Fruit fly (Drosophila melanogaster): Measurements from ENCODE around the gene Mtr4.

Gene Mtr4

DNA sequence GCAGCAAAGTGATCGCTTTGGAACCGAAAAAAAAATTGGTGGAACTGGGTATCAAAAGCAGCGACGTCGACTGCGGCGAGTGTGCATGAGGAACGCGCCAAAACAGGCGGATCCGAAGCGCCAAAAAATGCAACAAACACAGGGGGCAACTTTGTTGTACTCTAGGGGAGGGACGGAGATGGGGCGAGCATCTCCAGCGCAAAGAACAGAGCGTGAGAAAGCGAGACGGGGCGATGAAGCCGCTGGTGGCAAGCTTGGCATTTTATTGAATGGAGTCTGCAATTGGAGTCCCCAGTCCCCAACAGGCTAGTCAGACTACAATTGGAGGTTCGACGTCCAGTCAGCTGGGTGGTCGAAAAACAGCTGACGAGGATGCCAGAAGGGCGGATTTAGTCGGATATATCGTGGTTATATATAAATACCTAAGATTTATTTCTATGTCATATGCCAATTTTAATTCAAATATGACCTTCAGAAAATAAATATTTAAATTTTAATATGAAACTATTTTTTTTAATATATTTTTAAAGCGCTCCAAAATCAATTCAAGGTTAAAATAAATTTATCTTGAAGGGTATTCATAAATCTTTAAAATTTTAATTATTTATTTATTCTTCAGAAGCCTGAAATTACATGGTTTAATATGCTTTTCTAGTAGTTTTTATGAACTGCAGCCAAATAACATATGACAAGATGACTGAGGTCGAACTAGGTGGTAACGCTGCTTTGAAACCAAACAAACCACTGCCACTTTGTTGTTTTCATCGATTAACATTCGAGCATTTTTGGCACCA is 5.3 kb upstream of the Mtr4 start (continued):
- no peak for TF ChIP-seq chinmo (GFP tag; IDR thresholded peaks at IDR 0.05; ENCODE audit: partially characterized antibody)
- peak; percentile 11 for TF ChIP-seq Dad (GFP tag; optimal IDR thresholded peaks at IDR 0.05)
- TF ChIP-seq aop (GFP tag; IDR thresholded peaks at IDR 0.05) = peak; percentile 51; the same call in 1 of the 2 replicates
- peak; percentile 84 for TF ChIP-seq slbo (GFP tag; IDR thresholded peaks at IDR 0.05)
- no peak for TF ChIP-seq h (optimal IDR thresholded peaks at IDR 0.05)
- peak; percentile 81 for TF ChIP-seq Fer2 (tag; optimal IDR thresholded peaks at IDR 0.05)
- peak; percentile 91 for TF ChIP-seq CG30403 (GFP tag; optimal IDR thresholded peaks at IDR 0.05)
- peak; percentile 85 for TF ChIP-seq CG16815 (GFP tag; optimal IDR thresholded peaks at IDR 0.05)
- peak; percentile 69 for TF ChIP-seq exex (tag; optimal IDR thresholded peaks at IDR 0.05)
- TF ChIP-seq CG31388 (GFP tag; optimal IDR thresholded peaks at IDR 0.05) = peak; percentile 72
- TF ChIP-seq Hsf (GFP tag; optimal IDR thresholded peaks at IDR 0.05) = peak; percentile 41
- TF ChIP-seq CG11695 (GFP tag; IDR thresholded peaks at IDR 0.05) = peak; percentile 89
- TF ChIP-seq CG17328 (GFP tag; IDR thresholded peaks at IDR 0.05) = peak; percentile 74
- TF ChIP-seq sd (tag; optimal IDR thresholded peaks at IDR 0.05) = peak; percentile 66
- TF ChIP-seq nom (GFP tag; optimal IDR thresholded peaks at IDR 0.05) = peak; percentile 42
- peak; percentile 6 for TF ChIP-seq CG1603 (tag; optimal IDR thresholded peaks at IDR 0.05)
- no peak for TF ChIP-seq Tbp (GFP tag; optimal IDR thresholded peaks at IDR 0.05)
- TF ChIP-seq Gug (GFP tag; IDR thresholded peaks at IDR 0.05) = peak; percentile 28; the same call in 1 of the 4 replicates
- peak; percentile 73 for TF ChIP-seq CG2202 (tag; optimal IDR thresholded peaks at IDR 0.05)
- TF ChIP-seq trh (GFP tag; optimal IDR thresholded peaks at IDR 0.05) = peak; percentile 72
- TF ChIP-seq Oaz (GFP tag; IDR thresholded peaks at IDR 0.05) = peak; percentile 45; the same call in 1 of the 2 replicates
- TF ChIP-seq CG6254 (GFP tag; optimal IDR thresholded peaks at IDR 0.05) = peak; percentile 76
- TF ChIP-seq corto (GFP tag; optimal IDR thresholded peaks at IDR 0.05) = no peak
- TF ChIP-seq Aef1 (GFP tag; IDR thresholded peaks at IDR 0.05) = peak; percentile 65; the same call in 2 of the 3 replicates
- peak; percentile 97 for TF ChIP-seq CG13424 (tag; optimal IDR thresholded peaks at IDR 0.05)
- TF ChIP-seq dan (GFP tag; IDR thresholded peaks at IDR 0.05) = no peak
- TF ChIP-seq Hr78 (GFP tag; optimal IDR thresholded peaks at IDR 0.05) = peak in 1 of 2 experiments; percentile 71
- TF ChIP-seq tio (GFP tag; optimal IDR thresholded peaks at IDR 0.05) = peak; percentile 89
- peak; percentile 88 for TF ChIP-seq CG12299 (tag; optimal IDR thresholded peaks at IDR 0.05)
- peak; percentile 51; the same call in 1 of the 3 replicates for TF ChIP-seq Mrtf (GFP tag; IDR thresholded peaks at IDR 0.05)
- peak; percentile 35 for TF ChIP-seq CG17568 (GFP tag; optimal IDR thresholded peaks at IDR 0.05)
- no peak for TF ChIP-seq hbn (GFP tag; IDR thresholded peaks at IDR 0.05; ENCODE audit: partially characterized antibody)
- no peak for TF ChIP-seq CG18599 (GFP tag; optimal IDR thresholded peaks at IDR 0.05)
- peak; percentile 83 for TF ChIP-seq CG17359 (tag; optimal IDR thresholded peaks at IDR 0.05)
- peak; percentile 62 for TF ChIP-seq NFAT (GFP tag; IDR thresholded peaks at IDR 0.05)
- no peak for TF ChIP-seq CG17612 (GFP tag; IDR thresholded peaks at IDR 0.05)
- TF ChIP-seq NC2β (GFP tag; optimal IDR thresholded peaks at IDR 0.05) = no peak
- TF ChIP-seq CG15696 (tag; optimal IDR thresholded peaks at IDR 0.05) = peak; percentile 97
- TF ChIP-seq CG14050 (GFP tag; IDR thresholded peaks at IDR 0.05) = peak; percentile 62; the same call in 2 of the 3 replicates
- no peak for TF ChIP-seq sr (GFP tag; IDR thresholded peaks at IDR 0.05)
- 0 out of 2 replicates have a peak, but pooled peaks have one; percentile 45 for TF ChIP-seq CG1024 (GFP tag; IDR thresholded peaks at IDR 0.05)
- peak; percentile 92 for TF ChIP-seq fd96Cb (tag; optimal IDR thresholded peaks at IDR 0.05)
- peak; percentile 65 for TF ChIP-seq CG10366 (GFP tag; IDR thresholded peaks at IDR 0.05)
- TF ChIP-seq CTCF (GFP tag; optimal IDR thresholded peaks at IDR 0.05) = peak; percentile 48
- no peak for TF ChIP-seq pb (GFP tag; optimal IDR thresholded peaks at IDR 0.05)
- peak; percentile 92 for TF ChIP-seq trem (tag; optimal IDR thresholded peaks at IDR 0.05)
- TF ChIP-seq CG1832 (GFP tag; optimal IDR thresholded peaks at IDR 0.05) = peak; percentile 47
- peak; percentile 64; the same call in 2 of the 3 replicates for TF ChIP-seq CG2889 (GFP tag; IDR thresholded peaks at IDR 0.05)
- TF ChIP-seq CG7928 (GFP tag; optimal IDR thresholded peaks at IDR 0.05) = peak; percentile 55
